Fruit fly (Drosophila melanogaster) whole organism, wandering third instar larva: ENCODE results near the gene CG7011.

ENCODE experiments used
- Abd-B ChIP-seq: fragments of >200 bp; optimal IDR thresholded peaks from 2 replicates; lab custom pipeline; 2017; ENCODE audit warnings: missing biosample characterization, missing genetic modification characterization
- CG32264 ChIP-seq: fragments of 200-800 bp; sonication (Bioruptor generic); optimal IDR thresholded peaks from 2 replicates; lab custom pipeline; 2016; ENCODE audit warnings: missing biosample characterization, missing genetic modification characterization
- CG9705 ChIP-seq: fragments of 200-800 bp; sonication (Bioruptor generic); optimal IDR thresholded peaks from 2 replicates; lab custom pipeline; 2018; ENCODE audit warnings: missing biosample characterization, mild to moderate bottlenecking, missing genetic modification characterization
- CrebA ChIP-seq: fragments of 200-800 bp; sonication (Bioruptor generic); optimal IDR thresholded peaks from 2 replicates; lab custom pipeline; 2016; ENCODE audit warnings: missing biosample characterization, mild to moderate bottlenecking, missing genetic modification characterization, borderline replicate concordance
- Dfd ChIP-seq: fragments of >200 bp; optimal IDR thresholded peaks from 2 replicates; lab custom pipeline; 2017; ENCODE audit warnings: missing biosample characterization, missing genetic modification characterization
- Dif ChIP-seq: fragments of 200-275, 200-300 bp; sonication (Bioruptor generic); optimal IDR thresholded peaks from 2 replicates; lab custom pipeline; 2018; ENCODE audit warnings: missing biosample characterization, missing genetic modification characterization; ENCODE audit not compliant: partially characterized antibody
- GATAd ChIP-seq: sonication (Bioruptor generic); optimal IDR thresholded peaks from 2 replicates; lab custom pipeline; 2016; ENCODE audit warnings: missing biosample characterization, missing genetic modification characterization
- HLH106 ChIP-seq: fragments of 200-800 bp; optimal IDR thresholded peaks from 3 replicates; lab custom pipeline; 2019; ENCODE audit warnings: missing biosample characterization, mild to moderate bottlenecking, missing genetic modification characterization, moderate library complexity
- Hnf4 ChIP-seq: fragments of 200-800 bp; sonication (Bioruptor generic); optimal IDR thresholded peaks from 2 replicates; lab custom pipeline; 2016; ENCODE audit warnings: missing biosample characterization, mild to moderate bottlenecking, missing genetic modification characterization
- Hr78 ChIP-seq: fragments of >200 bp; optimal IDR thresholded peaks from 2 replicates; lab custom pipeline; 2017; ENCODE audit warnings: missing biosample characterization, missing genetic modification characterization
- Hr83 ChIP-seq: fragments of 200-300 bp; sonication (Bioruptor generic); optimal IDR thresholded peaks from 2 replicates; lab custom pipeline; 2016; ENCODE audit warnings: missing biosample characterization, mild to moderate bottlenecking, missing genetic modification characterization, moderate library complexity; ENCODE audit not compliant: poor library complexity, severe bottlenecking
- Jra ChIP-seq: sonication (Bioruptor generic); optimal IDR thresholded peaks from 2 replicates; lab custom pipeline; 2016; ENCODE audit warnings: missing biosample characterization, missing genetic modification characterization
- Mio ChIP-seq: sonication (Bioruptor generic); optimal IDR thresholded peaks from 2 replicates; lab custom pipeline; 2016; ENCODE audit warnings: missing biosample characterization, missing genetic modification characterization
- Myc ChIP-seq: fragments of >200 bp; optimal IDR thresholded peaks from 2 replicates; lab custom pipeline; 2017
- OdsH ChIP-seq: fragments of 200-800 bp; sonication (Bioruptor generic); optimal IDR thresholded peaks from 2 replicates; lab custom pipeline; 2016; ENCODE audit warnings: missing biosample characterization, mild to moderate bottlenecking, missing genetic modification characterization
- Rel ChIP-seq, 2 experiments: fragments of 200-800 bp; sonication (Bioruptor generic) in 1 of 2; optimal IDR thresholded peaks; 2 replicates in 1 of 2; 3 replicates in 1 of 2; lab custom pipeline; 2016 to 2019; ENCODE audit warnings: mild to moderate bottlenecking in 2 of 2, missing biosample characterization in 2 of 2, missing genetic modification characterization in 2 of 2, moderate library complexity in 1 of 2
- Sp1 ChIP-seq: fragments of 200-800 bp; sonication (Bioruptor generic); optimal IDR thresholded peaks from 3 replicates; lab custom pipeline; 2019; ENCODE audit warnings: missing biosample characterization, mild to moderate bottlenecking, missing genetic modification characterization, moderate library complexity
- Vsx2 ChIP-seq: fragments of 200-300, 225-300 bp; sonication (Bioruptor generic); optimal IDR thresholded peaks from 2 replicates; lab custom pipeline; 2018; ENCODE audit warnings: missing biosample characterization, missing genetic modification characterization; ENCODE audit not compliant: partially characterized antibody
- br ChIP-seq: fragments of 200-800 bp; sonication (Bioruptor generic); optimal IDR thresholded peaks from 2 replicates; lab custom pipeline; 2016; ENCODE audit warnings: missing biosample characterization, missing genetic modification characterization
- brk ChIP-seq: fragments of 200-800 bp; sonication (Bioruptor generic); optimal IDR thresholded peaks from 2 replicates; lab custom pipeline; 2016; ENCODE audit warnings: missing biosample characterization, mild to moderate bottlenecking, missing genetic modification characterization
- dl ChIP-seq, 2 experiments: fragments of 175-275, 200-275 bp in 1 of 2; fragments of 200-275 bp in 1 of 2; sonication (Bioruptor generic); optimal IDR thresholded peaks; lab custom pipeline; 2018; ENCODE audit warnings: mild to moderate bottlenecking in 2 of 2, missing biosample characterization in 2 of 2, missing genetic modification characterization in 2 of 2, moderate library complexity in 2 of 2; ENCODE audit not compliant: partially characterized antibody in 2 of 2, insufficient read depth in 1 of 2
- dmrt93B ChIP-seq: fragments of 200-800 bp; sonication (Bioruptor generic); optimal IDR thresholded peaks from 2 replicates; lab custom pipeline; 2018; ENCODE audit warnings: missing biosample characterization, mild to moderate bottlenecking, missing genetic modification characterization
- dsf ChIP-seq: sonication (Bioruptor generic); optimal IDR thresholded peaks from 2 replicates; lab custom pipeline; 2016; ENCODE audit warnings: missing biosample characterization, missing genetic modification characterization, borderline replicate concordance
- foxo ChIP-seq, 2 experiments: fragments of 200-800 bp; sonication (Bioruptor generic); optimal IDR thresholded peaks; 2 replicates in 1 of 2; 3 replicates in 1 of 2; lab custom pipeline; 2016 to 2017; ENCODE audit warnings: missing biosample characterization in 2 of 2, missing genetic modification characterization in 2 of 2
- fru ChIP-seq: fragments of 200-800 bp; sonication (Bioruptor generic); optimal IDR thresholded peaks from 3 replicates; lab custom pipeline; 2016; ENCODE audit warnings: missing biosample characterization, mild to moderate bottlenecking, missing genetic modification characterization
- h ChIP-seq: fragments of 200-800 bp; sonication (Bioruptor generic); optimal IDR thresholded peaks from 3 replicates; lab custom pipeline; 2016; ENCODE audit warnings: missing biosample characterization, mild to moderate bottlenecking, missing genetic modification characterization
- jim ChIP-seq: fragments of 175-275, 200-325 bp; sonication (Bioruptor generic); optimal IDR thresholded peaks from 2 replicates; lab custom pipeline; 2016; ENCODE audit warnings: missing biosample characterization, mild to moderate bottlenecking, missing genetic modification characterization
- lola ChIP-seq: fragments of >200 bp; optimal IDR thresholded peaks from 2 replicates; lab custom pipeline; 2017; ENCODE audit warnings: missing biosample characterization, missing genetic modification characterization
- pan ChIP-seq: fragments of >200 bp; optimal IDR thresholded peaks from 2 replicates; lab custom pipeline; 2017
- psq ChIP-seq: fragments of 200-800 bp; sonication (Bioruptor generic); optimal IDR thresholded peaks from 3 replicates; lab custom pipeline; 2017; ENCODE audit warnings: missing biosample characterization, mild to moderate bottlenecking, missing genetic modification characterization, moderate library complexity
- rgr ChIP-seq: fragments of 200-800 bp; sonication (Bioruptor generic); optimal IDR thresholded peaks from 3 replicates; lab custom pipeline; 2016; ENCODE audit warnings: missing biosample characterization, mild to moderate bottlenecking, missing genetic modification characterization
- sage ChIP-seq: fragments of 200-800 bp; sonication (Bioruptor generic); optimal IDR thresholded peaks from 2 replicates; lab custom pipeline; 2016; ENCODE audit warnings: missing biosample characterization, mild to moderate bottlenecking, missing genetic modification characterization
- tai ChIP-seq: sonication (Bioruptor generic); optimal IDR thresholded peaks from 2 replicates; lab custom pipeline; 2016; ENCODE audit warnings: missing biosample characterization, missing genetic modification characterization
- usp ChIP-seq: fragments of >200 bp; optimal IDR thresholded peaks from 2 replicates; lab custom pipeline; 2017; ENCODE audit warnings: missing biosample characterization, missing genetic modification characterization
- woc ChIP-seq: sonication (Bioruptor generic); optimal IDR thresholded peaks from 2 replicates; lab custom pipeline; 2016; ENCODE audit warnings: missing biosample characterization, mild to moderate bottlenecking, missing genetic modification characterization

Gene CG7011

dm6 chr3L:15141118-15142003 lies 22.1 kb downstream of the CG7011 start:
- TF ChIP-seq usp (GFP tag; lab: Kevin White, UChicago) (no peak), Hnf4 (no peak), CG9705 (GFP tag; lab: Kevin White, UChicago) (no peak), tai (GFP tag; lab: Kevin White, UChicago) (no peak), dmrt93B (no peak), fru (GFP tag; lab: Kevin White, UChicago) (peak; percentile 16), Mio (GFP tag; lab: Kevin White, UChicago) (no peak), CG32264 (GFP tag; lab: Kevin White, UChicago) (no peak), Sp1 (GFP tag; lab: Kevin White, UChicago) (peak; percentile 15), Myc (lab: Kevin White, UChicago) (peak; percentile 75), Hr78 (GFP tag; lab: Kevin White, UChicago) (no peak), psq (GFP tag; lab: Kevin White, UChicago) (no peak), dl (GFP tag; optimal IDR thresholded peaks at IDR 0.05; lab: Kevin White, UChicago; ENCODE audit: insufficient read depth in 1 of 2, partially characterized antibody in 2 of 2) (peak; percentile 6 to 43), dsf (GFP tag; lab: Kevin White, UChicago) (no peak), Jra (GFP tag; lab: Kevin White, UChicago) (peak; percentile 32), GATAd (no peak), jim (GFP tag; lab: Kevin White, UChicago) (no peak), Dfd (GFP tag; lab: Kevin White, UChicago) (no peak), pan (no peak), br (GFP tag; lab: Kevin White, UChicago) (peak; percentile 3), foxo (GFP tag; optimal IDR thresholded peaks at IDR 0.05; lab: Kevin White, UChicago) (peak in 1 of 2 experiments; percentile 28), CrebA (GFP tag; lab: Kevin White, UChicago) (no peak), Hr83 (no peak), OdsH (GFP tag; lab: Kevin White, UChicago) (no peak), h (GFP tag; lab: Kevin White, UChicago) (peak; percentile 30), Rel (GFP tag; optimal IDR thresholded peaks at IDR 0.05; lab: Kevin White, UChicago) (no peak), Rel (tag; optimal IDR thresholded peaks at IDR 0.05; lab: Kevin White, UChicago) (peak; percentile 20), lola (no peak), HLH106 (peak; percentile 31), woc (GFP tag; lab: Kevin White, UChicago) (peak; percentile 5), Vsx2 (no peak), Dif (GFP tag; lab: Kevin White, UChicago) (peak; percentile 37), sage (GFP tag; lab: Kevin White, UChicago) (no peak), rgr (GFP tag; lab: Kevin White, UChicago) (peak; percentile 43), Abd-B (GFP tag; lab: Kevin White, UChicago) (no peak), brk (GFP tag; lab: Kevin White, UChicago) (no peak)

DNA sequence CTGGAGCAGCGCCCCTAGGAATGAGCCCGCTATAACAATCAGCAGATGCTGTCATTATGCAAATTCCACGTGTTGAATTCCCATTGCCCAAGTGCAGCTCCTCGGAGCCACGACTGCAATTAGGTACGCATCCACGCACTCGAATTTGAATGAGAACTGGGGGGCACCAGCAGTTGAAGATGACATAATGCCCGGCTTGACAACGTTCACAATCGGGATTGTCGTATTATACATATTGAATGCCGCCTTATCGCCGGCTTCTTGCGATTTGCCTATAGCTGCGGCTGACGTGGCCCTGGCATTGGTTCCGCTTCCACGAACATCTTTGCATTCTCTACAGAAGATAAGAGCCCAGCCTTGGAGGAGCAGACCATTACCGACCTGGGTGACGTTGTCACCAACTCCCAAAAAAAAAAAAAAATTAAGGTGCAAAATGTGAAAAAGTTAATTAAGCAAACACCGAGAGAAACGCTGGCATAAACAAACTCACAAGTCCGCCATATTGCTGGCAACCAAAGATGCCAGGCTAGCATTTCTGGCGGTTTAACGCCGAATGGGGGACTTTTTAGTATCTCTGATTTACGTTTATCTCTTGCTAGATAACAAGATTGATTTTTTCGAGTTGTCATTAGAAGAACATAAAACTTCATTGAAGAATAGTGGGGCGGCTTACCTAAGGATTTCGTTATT lies 23.0 kb downstream of the CG7011 start:
- TF ChIP-seq Hr83 (peak; percentile 29), CrebA (GFP tag; lab: Kevin White, UChicago) (no peak), fru (GFP tag; lab: Kevin White, UChicago) (no peak), Rel (GFP tag; optimal IDR thresholded peaks at IDR 0.05; lab: Kevin White, UChicago) (no peak), Rel (tag; optimal IDR thresholded peaks at IDR 0.05; lab: Kevin White, UChicago) (peak; percentile 28)
